Worm (Caenorhabditis elegans) whole organism, L4 larva: ENCODE measurements around the gene mrp-7.

Experiments
- R02D3.7 ChIP-seq: fragments of 150-350 bp; sonication (generic microtip); optimal IDR thresholded peaks from 3 replicates; lab custom pipeline; 2014; ENCODE audit warnings: missing biosample characterization, missing genetic modification characterization
- Y105C5A.15 ChIP-seq: fragments of 200-800 bp; sonication (Bioruptor generic); IDR thresholded peaks from 2 replicates; pipeline ENCODE4 v1.3.6; 2022; ENCODE audit warnings: missing genetic modification characterization, missing compliant biosample characterization
- Y5F2A.4 ChIP-seq: fragments of 200-800 bp; sonication (Bioruptor generic); optimal IDR thresholded peaks from 2 replicates; lab custom pipeline; 2018; ENCODE audit warnings: mild to moderate bottlenecking, missing genetic modification characterization, missing compliant biosample characterization
- ama-1 ChIP-seq: fragments of 150-350 bp; optimal IDR thresholded peaks from 2 replicates; lab custom pipeline; 2014; ENCODE audit warnings: inconsistent platforms, mixed read lengths
- ceh-62 ChIP-seq: sonication (generic microtip); optimal IDR thresholded peaks from 2 replicates; lab custom pipeline; 2017; ENCODE audit warnings: missing biosample characterization, missing genetic modification characterization
- daf-12 ChIP-seq: fragments of 150-350 bp; optimal IDR thresholded peaks from 2 replicates; lab custom pipeline; 2014; ENCODE audit warnings: missing biosample characterization, missing genetic modification reagents, missing genetic modification characterization
- daf-16 ChIP-seq, 3 experiments: sonication (generic microtip); optimal IDR thresholded peaks; 2 replicates each; lab custom pipeline; 2016 to 2017; ENCODE audit warnings: missing genetic modification characterization in 3 of 3, missing genetic modification reagents in 3 of 3, mild to moderate bottlenecking in 2 of 3, missing compliant biosample characterization in 2 of 3, missing biosample characterization in 1 of 3, moderate library complexity in 1 of 3
- lim-7 ChIP-seq: fragments of 200-800 bp; sonication (Bioruptor generic); IDR thresholded peaks from 2 replicates; pipeline ENCODE4 v1.3.6; 2022; ENCODE audit warnings: missing genetic modification characterization, missing compliant biosample characterization
- mdl-1 ChIP-seq, 2 experiments: fragments of 150-350 bp in 1 of 2; sonication (generic microtip) in 1 of 2; optimal IDR thresholded peaks; 2 replicates each; lab custom pipeline; 2014 to 2017; ENCODE audit warnings: missing biosample characterization in 2 of 2, missing genetic modification characterization in 2 of 2
- nhr-77 ChIP-seq: fragments of 150-350 bp; optimal IDR thresholded peaks from 2 replicates; lab custom pipeline; 2014; ENCODE audit warnings: missing biosample characterization, missing genetic modification characterization
- pha-4 ChIP-seq, 2 experiments: fragments of 150-350 bp in 1 of 2; fragments of 200-800 bp in 1 of 2; sonication (Bioruptor generic) in 1 of 2; IDR thresholded peaks in 1 of 2; optimal IDR thresholded peaks in 1 of 2; 2 replicates each; pipeline versions ENCODE4 v1.3.6 to Lab custom; 2014 to 2022; ENCODE audit warnings: missing genetic modification characterization in 2 of 2, missing genetic modification reagents in 2 of 2, missing biosample characterization in 1 of 2, missing compliant biosample characterization in 1 of 2
- unc-130 ChIP-seq: sonication (generic microtip); optimal IDR thresholded peaks from 2 replicates; lab custom pipeline; 2016; ENCODE audit warnings: missing genetic modification reagents, missing genetic modification characterization, missing compliant biosample characterization
- unc-39 ChIP-seq: sonication (generic microtip); optimal IDR thresholded peaks from 2 replicates; lab custom pipeline; 2017; ENCODE audit warnings: missing biosample characterization, missing genetic modification characterization
- zag-1 ChIP-seq: fragments of 150-350 bp; optimal IDR thresholded peaks from 2 replicates; lab custom pipeline; 2014; ENCODE audit warnings: missing biosample characterization, missing genetic modification characterization

ce11 chrV:19733728-19734127 is 59.1 kb downstream of the mrp-7 start:
- no peak for TF ChIP-seq nhr-77 (tag; lab: Kevin White, UChicago)
- TF ChIP-seq Y105C5A.15 (GFP tag; lab: Robert Waterston, UW), result no peak
- no peak for TF ChIP-seq unc-130
- TF ChIP-seq ceh-62 (tag; lab: Kevin White, UChicago), result no peak
- TF ChIP-seq pha-4 (GFP tag; IDR thresholded peaks at IDR 0.05; lab: Robert Waterston, UW), result no peak
- no peak for TF ChIP-seq pha-4 (tag; optimal IDR thresholded peaks at IDR 0.05; lab: Kevin White, UChicago)
- no peak for TF ChIP-seq ama-1
- no peak for TF ChIP-seq mdl-1 (tag; optimal IDR thresholded peaks at IDR 0.05; lab: Kevin White, UChicago)
- TF ChIP-seq zag-1 (tag; lab: Kevin White, UChicago), result no peak
- no peak for TF ChIP-seq Y5F2A.4 (GFP tag; lab: Kevin White, UChicago)
- TF ChIP-seq lim-7, result no peak
- no peak for TF ChIP-seq unc-39
- TF ChIP-seq daf-16 (GFP tag; optimal IDR thresholded peaks at IDR 0.05; lab: Kevin White, UChicago), result no peak
- no peak for TF ChIP-seq daf-16 (tag; optimal IDR thresholded peaks at IDR 0.05; lab: Kevin White, UChicago)
- TF ChIP-seq R02D3.7 (tag; lab: Kevin White, UChicago), result no peak
- no peak for TF ChIP-seq daf-12 (tag; lab: Kevin White, UChicago)
